Fruit fly (Drosophila melanogaster) Kc167 (cell line): ENCODE results near the gene Eig71Eg.

Experiments used
- Myc ChIP-seq: fragments of >200 bp; optimal IDR thresholded peaks from 2 replicates; lab custom pipeline; 2017; ENCODE audit warnings: missing external identifiers
- Sin3A ChIP-seq: fragments of >200 bp; optimal IDR thresholded peaks from 2 replicates; lab custom pipeline; 2018; ENCODE audit warnings: missing external identifiers
- h ChIP-seq: fragments of >200 bp; optimal IDR thresholded peaks from 3 replicates; lab custom pipeline; 2018; ENCODE audit warnings: missing external identifiers
- insv ChIP-seq: fragments of >200 bp; optimal IDR thresholded peaks from 3 replicates; lab custom pipeline; 2018; ENCODE audit warnings: missing external identifiers
- psq ChIP-seq: fragments of >200 bp; optimal IDR thresholded peaks from 2 replicates; lab custom pipeline; 2017; ENCODE audit warnings: missing external identifiers
- ttk ChIP-seq: sonication (Bioruptor generic); optimal IDR thresholded peaks from 2 replicates; lab custom pipeline; 2017; ENCODE audit warnings: missing external identifiers

dm6 chr3L:15616900-15617299 is 40.5 kb upstream of the Eig71Eg start:
- TF ChIP-seq insv (lab: Kevin White, UChicago) (no peak), Myc (no peak), psq (lab: Kevin White, UChicago) (no peak), Sin3A (lab: Kevin White, UChicago) (no peak), h (lab: Kevin White, UChicago) (no peak), ttk (lab: Kevin White, UChicago) (no peak)
